Worm (Caenorhabditis elegans): ENCODE data around the gene lect-2.

The lect-2 gene

ce11 chrII:5841866-5842265, 51.3 kb downstream of the lect-2 start, which contains the start of gene nep-25:
TSS of gene nep-25 (plus strand) at chrII:5842240.
- TF ChIP-seq lir-1 (GFP tag; conservative IDR thresholded peaks at IDR 0.05), result no peak
- no peak for TF ChIP-seq let-607 (tag; optimal IDR thresholded peaks at IDR 0.05)
- TF ChIP-seq mcd-1 (GFP tag; IDR thresholded peaks at IDR 0.05), result no peak
- TF ChIP-seq dpl-1 (GFP tag; optimal IDR thresholded peaks at IDR 0.05), result no peak
- TF ChIP-seq F39B2.1 (GFP tag; IDR thresholded peaks at IDR 0.05), result no peak
- no peak for TF ChIP-seq let-526 (GFP tag; IDR thresholded peaks at IDR 0.05)
- no peak for TF ChIP-seq mes-4 (tag; optimal IDR thresholded peaks at IDR 0.05)
- no peak for TF ChIP-seq ztf-3 (GFP tag; optimal IDR thresholded peaks at IDR 0.05)
- TF ChIP-seq attf-3 (GFP tag; conservative IDR thresholded peaks at IDR 0.05), result no peak
- TF ChIP-seq sea-2 (GFP tag; IDR thresholded peaks at IDR 0.05), result no peak
- no peak for TF ChIP-seq somi-1 (GFP tag; optimal IDR thresholded peaks at IDR 0.05)
